Fruit fly (Drosophila melanogaster) whole organism, embryonic: ENCODE data around the gene CG33124.
A peak's percentile ranks its signal among the peaks of the same experiment; 100 is the strongest.

Experiments
- Asciz ChIP-seq: fragments of 200-800 bp; sonication (Bioruptor generic); optimal IDR thresholded peaks from 2 replicates; lab custom pipeline; 2017; ENCODE audit warnings: missing biosample characterization, mild to moderate bottlenecking, missing genetic modification characterization, missing genetic modification reagents
- CG10654 ChIP-seq: fragments of 200-800 bp; sonication (Bioruptor generic); optimal IDR thresholded peaks from 2 replicates; lab custom pipeline; 2016; ENCODE audit warnings: missing biosample characterization, missing genetic modification characterization
- CG11560 ChIP-seq: fragments of 200-800 bp; sonication (Bioruptor generic); IDR thresholded peaks from 3 replicates; pipeline ENCODE4 v1.3.6; 2022; ENCODE audit warnings: missing biosample characterization, missing genetic modification characterization
- CG14710 ChIP-seq: fragments of 200-800 bp; sonication (Bioruptor generic); optimal IDR thresholded peaks from 3 replicates; lab custom pipeline; 2019; ENCODE audit warnings: missing biosample characterization, mild to moderate bottlenecking, missing genetic modification characterization, moderate library complexity
- CG15073 ChIP-seq: fragments of 200-800 bp; sonication (Bioruptor generic); optimal IDR thresholded peaks from 2 replicates; lab custom pipeline; 2016; ENCODE audit warnings: missing biosample characterization, missing genetic modification characterization
- CG15696 ChIP-seq: fragments of 200-800 bp; sonication (Bioruptor generic); optimal IDR thresholded peaks from 2 replicates; lab custom pipeline; 2019; ENCODE audit warnings: missing biosample characterization, mild to moderate bottlenecking, missing genetic modification characterization, moderate library complexity
- CG17328 ChIP-seq: fragments of 200-800 bp; sonication (Bioruptor generic); IDR thresholded peaks from 2 replicates; pipeline ENCODE4 v1.3.6; 2022; ENCODE audit warnings: missing biosample characterization, missing genetic modification characterization
- CG17829 ChIP-seq: fragments of 200-800 bp; optimal IDR thresholded peaks from 2 replicates; lab custom pipeline; 2019; ENCODE audit warnings: missing biosample characterization, mild to moderate bottlenecking, missing genetic modification characterization, moderate library complexity
- CG18599 ChIP-seq: fragments of 200-800 bp; sonication (Bioruptor generic); optimal IDR thresholded peaks from 3 replicates; lab custom pipeline; 2017; ENCODE audit warnings: missing biosample characterization, missing genetic modification characterization, mild to moderate bottlenecking, moderate library complexity, missing genetic modification reagents
- CG2712 ChIP-seq: fragments of 200-800 bp; optimal IDR thresholded peaks from 3 replicates; lab custom pipeline; 2019; ENCODE audit warnings: missing biosample characterization, mild to moderate bottlenecking, missing genetic modification characterization, moderate library complexity
- CG30020 ChIP-seq: fragments of 200-800 bp; optimal IDR thresholded peaks from 2 replicates; lab custom pipeline; 2019; ENCODE audit warnings: missing biosample characterization, mild to moderate bottlenecking, missing genetic modification characterization, moderate library complexity
- CG32532 ChIP-seq: fragments of 200-800 bp; sonication (Bioruptor generic); IDR thresholded peaks from 2 replicates; pipeline ENCODE4 v1.3.6; 2022; ENCODE audit warnings: missing biosample characterization, missing genetic modification characterization
- CG32767 ChIP-seq: fragments of 200-800 bp; sonication (Bioruptor generic); IDR thresholded peaks from 2 replicates; pipeline ENCODE4 v1.3.6; 2022; ENCODE audit warnings: missing biosample characterization, missing genetic modification characterization
- CG6791 ChIP-seq: fragments of 200-800 bp; sonication (Bioruptor generic); IDR thresholded peaks from 3 replicates; pipeline ENCODE4 v1.3.6; 2022; ENCODE audit warnings: missing biosample characterization, missing genetic modification characterization; ENCODE audit not compliant: partially characterized antibody
- CG8089 ChIP-seq: fragments of 200-800 bp; sonication (Bioruptor generic); optimal IDR thresholded peaks from 3 replicates; lab custom pipeline; 2016; ENCODE audit warnings: missing biosample characterization, missing genetic modification characterization
- Deaf1 ChIP-seq: fragments of 200-800 bp; optimal IDR thresholded peaks from 3 replicates; lab custom pipeline; 2019; ENCODE audit warnings: missing biosample characterization, mild to moderate bottlenecking, missing genetic modification characterization, moderate library complexity
- Dp ChIP-seq: fragments of 200-800 bp; sonication (Bioruptor generic); optimal IDR thresholded peaks from 2 replicates; lab custom pipeline; 2018; ENCODE audit warnings: missing biosample characterization, mild to moderate bottlenecking, missing genetic modification characterization, moderate library complexity
- Eip74EF ChIP-seq, 2 experiments: fragments of 200-800 bp in 1 of 2; fragments of >200 bp in 1 of 2; sonication (Bioruptor generic) in 1 of 2; optimal IDR thresholded peaks; 2 replicates each; lab custom pipeline; 2017 to 2019; ENCODE audit warnings: missing biosample characterization in 2 of 2, missing genetic modification characterization in 2 of 2, mild to moderate bottlenecking in 1 of 2, moderate library complexity in 1 of 2
- HmgZ ChIP-seq: fragments of 200-800 bp; sonication (Bioruptor generic); optimal IDR thresholded peaks from 2 replicates; lab custom pipeline; 2018; ENCODE audit warnings: missing biosample characterization, mild to moderate bottlenecking, missing genetic modification characterization
- Hmr ChIP-seq: fragments of 200-800 bp; sonication (Bioruptor generic); optimal IDR thresholded peaks from 3 replicates; lab custom pipeline; 2017; ENCODE audit warnings: mild to moderate bottlenecking, missing biosample characterization, missing genetic modification reagents, missing genetic modification characterization
- Neu2 ChIP-seq: fragments of 200-800 bp; sonication (Bioruptor generic); optimal IDR thresholded peaks from 3 replicates; lab custom pipeline; 2016; ENCODE audit warnings: missing biosample characterization, missing genetic modification characterization, borderline replicate concordance
- Optix ChIP-seq: fragments of 200-800 bp; sonication (Bioruptor generic); IDR thresholded peaks from 3 replicates; pipeline ENCODE4 v1.3.6; 2022; ENCODE audit warnings: missing biosample characterization, missing genetic modification characterization
- Scr ChIP-seq: fragments of 200-800 bp; sonication (Bioruptor generic); IDR thresholded peaks from 2 replicates; pipeline ENCODE4 v1.3.6; 2022; ENCODE audit warnings: missing biosample characterization, missing genetic modification characterization; ENCODE audit not compliant: partially characterized antibody
- Sox100B ChIP-seq: fragments of 200-800 bp; sonication (Bioruptor generic); optimal IDR thresholded peaks from 3 replicates; lab custom pipeline; 2018; ENCODE audit warnings: missing biosample characterization, mild to moderate bottlenecking, missing genetic modification characterization
- Sox102F ChIP-seq: fragments of 200-800 bp; sonication (Bioruptor generic); optimal IDR thresholded peaks from 2 replicates; lab custom pipeline; 2018; ENCODE audit warnings: missing biosample characterization, mild to moderate bottlenecking, missing genetic modification characterization, moderate library complexity
- ap ChIP-seq: fragments of 200-800 bp; sonication (Bioruptor generic); IDR thresholded peaks from 2 replicates; pipeline ENCODE4 v1.3.6; 2022; ENCODE audit warnings: missing biosample characterization, missing genetic modification characterization
- ase ChIP-seq: fragments of 200-800 bp; sonication (Bioruptor generic); IDR thresholded peaks from 3 replicates; pipeline ENCODE4 v1.3.6; 2022; ENCODE audit warnings: missing biosample characterization, missing genetic modification characterization
- bcd ChIP-seq: fragments of 200-800 bp; sonication (Bioruptor generic); optimal IDR thresholded peaks from 2 replicates; lab custom pipeline; 2017; ENCODE audit warnings: missing biosample characterization, mild to moderate bottlenecking, missing genetic modification characterization
- cas ChIP-seq: fragments of 200-800 bp; sonication (Bioruptor generic); IDR thresholded peaks from 2 replicates; pipeline ENCODE4 v1.3.6; 2022; ENCODE audit warnings: missing biosample characterization, missing genetic modification characterization
- croc ChIP-seq: fragments of 200-800 bp; sonication (Bioruptor generic); conservative IDR thresholded peaks from 3 replicates; pipeline ENCODE4 v1.3.6; 2022; ENCODE audit warnings: missing biosample characterization, missing genetic modification characterization
- crol ChIP-seq: fragments of 200-800 bp; sonication (Bioruptor generic); IDR thresholded peaks from 2 replicates; pipeline ENCODE4 v1.3.6; 2022; ENCODE audit warnings: missing biosample characterization, missing genetic modification characterization
- cwo ChIP-seq: fragments of 200-800 bp; sonication (Bioruptor generic); optimal IDR thresholded peaks from 3 replicates; lab custom pipeline; 2017; ENCODE audit warnings: missing biosample characterization, missing genetic modification characterization, mild to moderate bottlenecking, moderate library complexity, missing genetic modification reagents
- emc ChIP-seq: fragments of 200-800 bp; sonication (Bioruptor generic); optimal IDR thresholded peaks from 2 replicates; lab custom pipeline; 2016; ENCODE audit warnings: missing biosample characterization, missing genetic modification characterization
- eyg ChIP-seq: fragments of 200-800 bp; sonication (Bioruptor generic); optimal IDR thresholded peaks from 3 replicates; lab custom pipeline; 2016; ENCODE audit warnings: missing biosample characterization, missing genetic modification characterization
- fru ChIP-seq: fragments of >200 bp; optimal IDR thresholded peaks from 2 replicates; lab custom pipeline; 2017
- gcm2 ChIP-seq: fragments of 200-800 bp; sonication (Bioruptor generic); optimal IDR thresholded peaks from 2 replicates; lab custom pipeline; 2016; ENCODE audit warnings: missing biosample characterization, missing genetic modification characterization
- jumu ChIP-seq: fragments of 200-800 bp; sonication (Bioruptor generic); optimal IDR thresholded peaks from 3 replicates; lab custom pipeline; 2016; ENCODE audit warnings: missing biosample characterization, missing genetic modification characterization
- lilli ChIP-seq: fragments of 200-800 bp; sonication (Bioruptor generic); optimal IDR thresholded peaks from 3 replicates; lab custom pipeline; 2016; ENCODE audit warnings: missing biosample characterization, missing genetic modification characterization
- mirr ChIP-seq: fragments of 200-800 bp; sonication (Bioruptor generic); optimal IDR thresholded peaks from 3 replicates; lab custom pipeline; 2018; ENCODE audit warnings: missing biosample characterization, mild to moderate bottlenecking, missing genetic modification characterization
- nmo ChIP-seq: fragments of 200-800 bp; sonication (Bioruptor generic); optimal IDR thresholded peaks from 2 replicates; lab custom pipeline; 2018; ENCODE audit warnings: missing biosample characterization, mild to moderate bottlenecking, missing genetic modification characterization, moderate library complexity
- pros ChIP-seq: fragments of 200-800 bp; sonication (Bioruptor generic); optimal IDR thresholded peaks from 3 replicates; lab custom pipeline; 2019; ENCODE audit warnings: missing biosample characterization, mild to moderate bottlenecking, missing genetic modification characterization, moderate library complexity
- rib ChIP-seq: fragments of 200-800 bp; sonication (Bioruptor generic); IDR thresholded peaks from 2 replicates; pipeline ENCODE4 v1.3.6; 2022; ENCODE audit warnings: missing biosample characterization, missing genetic modification characterization
- sc ChIP-seq, 3 experiments: fragments of >200 bp in 2 of 3; fragments of 200-800 bp in 1 of 3; sonication (Bioruptor generic) in 1 of 3; optimal IDR thresholded peaks; 2 replicates in 2 of 3; 3 replicates in 1 of 3; lab custom pipeline; 2017; ENCODE audit warnings: mild to moderate bottlenecking in 1 of 3, missing biosample characterization in 1 of 3, missing genetic modification characterization in 1 of 3, missing genetic modification reagents in 1 of 3
- sens ChIP-seq: fragments of 200-800 bp; sonication (Bioruptor generic); peaks from one replicate; lab custom pipeline; 2016; ENCODE audit warnings: missing biosample characterization, missing genetic modification characterization
- shn ChIP-seq: fragments of 200-800 bp; sonication (Bioruptor generic); optimal IDR thresholded peaks from 3 replicates; lab custom pipeline; 2016; ENCODE audit warnings: missing biosample characterization, missing genetic modification characterization
- sisA ChIP-seq: fragments of 200-800 bp; sonication (Bioruptor generic); IDR thresholded peaks from 2 replicates; pipeline ENCODE4 v1.3.6; 2022; ENCODE audit warnings: missing biosample characterization, missing genetic modification characterization
- twi ChIP-seq: fragments of 200-800 bp; optimal IDR thresholded peaks from 2 replicates; lab custom pipeline; 2019; ENCODE audit warnings: missing biosample characterization, mild to moderate bottlenecking, missing genetic modification characterization, moderate library complexity
- zfh1 ChIP-seq: fragments of 200-800 bp; sonication (Bioruptor generic); IDR thresholded peaks from 3 replicates; pipeline ENCODE4 v1.3.6; 2022; ENCODE audit warnings: missing biosample characterization, missing genetic modification characterization

Gene CG33124

dm6 chr2L:2226259-2227121 lies 17.6 kb upstream of the CG33124 start, which contains the start of the genes CG15387 and sau (continued):
- TF ChIP-seq HmgZ (tag; lab: Kevin White, UChicago): peak; percentile 93
- no peak for TF ChIP-seq sc (optimal IDR thresholded peaks at IDR 0.05; lab: Kevin White, UChicago)
- peak; percentile 64 for TF ChIP-seq sc (GFP tag; optimal IDR thresholded peaks at IDR 0.05; lab: Kevin White, UChicago)
- peak; percentile 85 for TF ChIP-seq CG32767
- TF ChIP-seq CG32532 (GFP tag; lab: Robert Waterston, UW): peak; percentile 87
- peak; percentile 78 for TF ChIP-seq twi (tag; lab: Kevin White, UChicago)
- TF ChIP-seq CG11560 (tag; lab: Robert Waterston, UW): peak; percentile 49; the same call in 2 of the 3 replicates
- TF ChIP-seq jumu (GFP tag; lab: Kevin White, UChicago): peak; percentile 84
- peak; percentile 68 for TF ChIP-seq emc (GFP tag; lab: Kevin White, UChicago)
- no peak for TF ChIP-seq gcm2 (GFP tag; lab: Kevin White, UChicago)
- peak; percentile 65 for TF ChIP-seq croc
- peak; percentile 82 for TF ChIP-seq eyg (GFP tag; lab: Kevin White, UChicago)
- peak; percentile 65 for TF ChIP-seq cwo (GFP tag; lab: Kevin White, UChicago)
- TF ChIP-seq Sox102F: peak; percentile 86
- peak; percentile 89 for TF ChIP-seq Hmr (GFP tag; lab: Kevin White, UChicago)
- TF ChIP-seq Optix (GFP tag; lab: Robert Waterston, UW): peak; percentile 40; the same call in 1 of the 3 replicates
- TF ChIP-seq fru: no peak
- TF ChIP-seq CG30020 (tag; lab: Kevin White, UChicago): peak; percentile 80
- peak; percentile 76 for TF ChIP-seq Asciz (GFP tag; lab: Kevin White, UChicago)
- peak; percentile 81 for TF ChIP-seq mirr (GFP tag; lab: Kevin White, UChicago)
- TF ChIP-seq Deaf1 (tag; lab: Kevin White, UChicago): peak; percentile 59
- TF ChIP-seq CG15696 (tag; lab: Kevin White, UChicago): peak; percentile 86
- TF ChIP-seq nmo (GFP tag; lab: Kevin White, UChicago): peak; percentile 91
- peak; percentile 16 for TF ChIP-seq Dp (GFP tag; lab: Kevin White, UChicago)
- TF ChIP-seq CG6791 (GFP tag; lab: Robert Waterston, UW): peak; percentile 84
- TF ChIP-seq ase (GFP tag; lab: Robert Waterston, UW): peak; percentile 68; the same call in 2 of the 3 replicates
- peak; percentile 88 for TF ChIP-seq Sox100B (GFP tag; lab: Kevin White, UChicago)
- peak; percentile 99 for TF ChIP-seq sens (GFP tag; lab: Kevin White, UChicago)
- peak; percentile 83 for TF ChIP-seq CG8089 (GFP tag; lab: Kevin White, UChicago)
- TF ChIP-seq crol (GFP tag; lab: Robert Waterston, UW): no peak
- peak; percentile 94 for TF ChIP-seq lilli (GFP tag; lab: Kevin White, UChicago)
- TF ChIP-seq Eip74EF (GFP tag; optimal IDR thresholded peaks at IDR 0.05; lab: Kevin White, UChicago): peak in 1 of 2 experiments; percentile 65
- peak; percentile 93 for TF ChIP-seq shn (GFP tag; lab: Kevin White, UChicago)
- TF ChIP-seq sisA (GFP tag; lab: Robert Waterston, UW): peak; percentile 83
- TF ChIP-seq bcd (GFP tag; lab: Kevin White, UChicago): peak; percentile 82
- peak; percentile 78; the same call in 1 of the 2 replicates for TF ChIP-seq cas (GFP tag; lab: Robert Waterston, UW)
- TF ChIP-seq CG17328: peak; percentile 76
- TF ChIP-seq Neu2: no peak
- peak; percentile 62 for TF ChIP-seq ap (GFP tag; lab: Robert Waterston, UW)
- TF ChIP-seq CG15073 (GFP tag; lab: Kevin White, UChicago): peak; percentile 49
- peak; percentile 97 for TF ChIP-seq Scr (GFP tag; lab: Robert Waterston, UW)
- peak; percentile 90 for TF ChIP-seq CG18599 (GFP tag; lab: Kevin White, UChicago)
- TF ChIP-seq CG17829 (tag; lab: Kevin White, UChicago): peak; percentile 93
- TF ChIP-seq CG10654 (GFP tag; lab: Kevin White, UChicago): peak; percentile 87
- TF ChIP-seq zfh1: peak; percentile 81
- peak; percentile 95 for TF ChIP-seq CG14710 (tag; lab: Kevin White, UChicago)
- peak; percentile 75 for TF ChIP-seq rib (GFP tag; lab: Robert Waterston, UW)
- TF ChIP-seq CG2712: peak; percentile 89
- TF ChIP-seq pros: no peak
